Worm (Caenorhabditis elegans): ENCODE measurements around the gene mig-17.

DNA sequence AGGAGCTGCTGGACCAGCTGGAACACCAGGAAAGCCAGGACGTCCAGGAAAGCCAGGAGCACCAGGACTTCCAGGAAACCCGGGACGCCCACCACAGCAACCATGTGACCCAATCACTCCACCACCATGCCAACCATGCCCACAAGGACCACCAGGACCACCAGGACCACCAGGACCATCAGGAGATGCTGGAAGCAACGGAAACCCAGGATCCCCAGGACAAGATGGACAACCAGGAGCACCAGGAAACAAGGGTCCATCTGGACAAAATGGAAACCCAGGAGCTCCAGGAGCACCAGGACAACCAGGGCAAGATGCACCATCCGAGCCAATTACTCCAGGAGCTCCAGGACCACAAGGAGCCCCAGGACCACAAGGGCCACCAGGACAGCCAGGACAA lies 37.9 kb downstream of the mig-17 start:
- TF ChIP-seq nhr-20 (tag; optimal IDR thresholded peaks at IDR 0.05) (no peak), nhr-76 (tag; optimal IDR thresholded peaks at IDR 0.05) (no peak), F16B12.6 (tag; optimal IDR thresholded peaks at IDR 0.05) (no peak), tbx-2 (tag; optimal IDR thresholded peaks at IDR 0.05) (no peak), nhr-77 (tag; optimal IDR thresholded peaks at IDR 0.05) (no peak), ztf-4 (tag; optimal IDR thresholded peaks at IDR 0.05) (no peak), ces-1 (GFP tag; optimal IDR thresholded peaks at IDR 0.05) (no peak), sox-4 (tag; optimal IDR thresholded peaks at IDR 0.05) (no peak), lsy-2 (tag; optimal IDR thresholded peaks at IDR 0.05) (no peak)
